Fruit fly (Drosophila melanogaster) whole organism, prepupa: Measurements from ENCODE around the gene Gbs-70E.

Source experiments
- CG11762 ChIP-seq: fragments of 200-800 bp; sonication (Bioruptor generic); optimal IDR thresholded peaks from 3 replicates; lab custom pipeline; 2016; ENCODE audit warnings: missing biosample characterization, missing genetic modification characterization; ENCODE audit not compliant: insufficient read depth
- CG15336 ChIP-seq: fragments of 200-800 bp; sonication (Bioruptor generic); IDR thresholded peaks from 2 replicates; pipeline ENCODE4 v1.3.6; 2022; ENCODE audit warnings: missing biosample characterization, missing genetic modification characterization
- CG3919 ChIP-seq: fragments of 200-800 bp; sonication (Bioruptor generic); optimal IDR thresholded peaks from 3 replicates; lab custom pipeline; 2016; ENCODE audit warnings: missing biosample characterization, missing genetic modification characterization
- CG6792 ChIP-seq: fragments of 200-800 bp; sonication (Bioruptor generic); optimal IDR thresholded peaks from 3 replicates; lab custom pipeline; 2016; ENCODE audit warnings: missing biosample characterization, missing genetic modification characterization
- svp ChIP-seq: fragments of 200-800 bp; sonication (Bioruptor generic); peaks from one replicate; lab custom pipeline; 2016; ENCODE audit warnings: missing biosample characterization, missing genetic modification characterization

DNA sequence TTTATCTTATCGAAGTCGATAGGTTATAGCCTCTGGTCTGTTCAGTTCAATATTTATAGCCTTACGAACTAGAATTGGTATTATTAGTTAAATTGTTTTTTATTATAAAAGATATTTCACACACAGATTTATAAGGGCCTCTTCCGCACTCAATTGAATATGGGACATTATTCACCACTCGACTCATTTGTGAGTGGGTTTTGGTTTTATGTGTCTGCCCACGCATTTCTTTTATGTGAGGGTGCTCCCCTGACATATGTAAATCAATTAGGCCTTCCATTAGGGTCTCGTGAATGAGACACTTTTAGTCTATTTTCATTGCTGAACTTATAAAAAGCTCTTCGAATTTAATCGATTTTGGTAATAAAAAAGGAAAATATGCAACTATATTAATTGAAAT lies 846 bp upstream of the Gbs-70E start:
- TF ChIP-seq CG15336 (GFP tag; lab: Robert Waterston, UW), result no peak
- TF ChIP-seq CG3919 (GFP tag; lab: Kevin White, UChicago), result no peak
- no peak for TF ChIP-seq CG6792 (GFP tag; lab: Kevin White, UChicago)
- no peak for TF ChIP-seq svp (GFP tag; lab: Kevin White, UChicago)
- TF ChIP-seq CG11762 (GFP tag; lab: Kevin White, UChicago), result no peak
